Fruit fly (Drosophila melanogaster): ENCODE results near the gene CG16700.

dm6 chrX:17081147-17081546 is 10.5 kb upstream of the CG16700 start, which contains the start of gene CG4955:
- TF ChIP-seq usp (GFP tag; optimal IDR thresholded peaks at IDR 0.05) = no peak
- no peak for TF ChIP-seq fd64A (GFP tag; optimal IDR thresholded peaks at IDR 0.05)
- no peak for TF ChIP-seq Blimp-1 (GFP tag; optimal IDR thresholded peaks at IDR 0.05)
- no peak for TF ChIP-seq CG11247 (GFP tag; IDR thresholded peaks at IDR 0.05)
- no peak for TF ChIP-seq ATbp (GFP tag; optimal IDR thresholded peaks at IDR 0.05)
- TF ChIP-seq gsb-n (tag; optimal IDR thresholded peaks at IDR 0.05) = no peak
- TF ChIP-seq D19B (GFP tag; optimal IDR thresholded peaks at IDR 0.05) = no peak
- no peak for TF ChIP-seq CG11504 (tag; optimal IDR thresholded peaks at IDR 0.05)
- TF ChIP-seq CG3407 (GFP tag; optimal IDR thresholded peaks at IDR 0.05) = no peak
- TF ChIP-seq CG7745 (tag; optimal IDR thresholded peaks at IDR 0.05) = no peak
- TF ChIP-seq mld (GFP tag; IDR thresholded peaks at IDR 0.05; ENCODE audit: partially characterized antibody) = no peak
- no peak for TF ChIP-seq sob (GFP tag; IDR thresholded peaks at IDR 0.05)
- TF ChIP-seq CG6254 (GFP tag; optimal IDR thresholded peaks at IDR 0.05) = no peak
- TF ChIP-seq Gug (GFP tag; IDR thresholded peaks at IDR 0.05) = no peak
